Fruit fly (Drosophila melanogaster) whole organism, pupa: ENCODE measurements around the gene CG14223.

Experiments
- CG15710 ChIP-seq: fragments of 200-800 bp; sonication (Bioruptor generic); optimal IDR thresholded peaks from 2 replicates; lab custom pipeline; 2018; ENCODE audit warnings: missing biosample characterization, mild to moderate bottlenecking, missing genetic modification characterization, moderate library complexity
- CG9948 ChIP-seq: fragments of 200-800 bp; sonication (Bioruptor generic); optimal IDR thresholded peaks from 2 replicates; lab custom pipeline; 2018; ENCODE audit warnings: missing biosample characterization, mild to moderate bottlenecking, missing genetic modification characterization, moderate library complexity

DNA sequence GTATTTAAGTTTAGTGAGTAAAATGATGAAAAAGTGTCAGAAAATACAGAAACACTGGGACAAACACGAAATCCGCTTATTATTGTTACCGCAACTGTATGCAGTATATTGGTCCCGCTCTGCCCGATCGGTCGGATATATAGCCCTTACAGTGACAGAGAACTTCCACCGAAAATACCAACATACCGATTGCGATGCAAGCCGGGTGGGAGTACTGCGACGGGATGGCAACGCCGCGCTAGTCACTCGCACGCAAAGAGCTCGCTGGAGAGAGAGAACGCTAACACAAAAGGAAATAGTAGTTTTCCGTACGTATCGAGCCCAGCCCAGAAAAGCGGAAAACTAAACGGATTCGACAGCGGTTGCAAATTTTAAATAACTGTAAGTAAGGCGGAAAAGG is 33.1 kb upstream of the CG14223 start, which contains the start of gene Cdc42:
- TF ChIP-seq CG15710 (tag; lab: Kevin White, UChicago), result no peak
- no peak for TF ChIP-seq CG9948 (tag; lab: Kevin White, UChicago)
